Fruit fly (Drosophila melanogaster): ENCODE results near the gene CG11601.

CG11601 gene

DNA sequence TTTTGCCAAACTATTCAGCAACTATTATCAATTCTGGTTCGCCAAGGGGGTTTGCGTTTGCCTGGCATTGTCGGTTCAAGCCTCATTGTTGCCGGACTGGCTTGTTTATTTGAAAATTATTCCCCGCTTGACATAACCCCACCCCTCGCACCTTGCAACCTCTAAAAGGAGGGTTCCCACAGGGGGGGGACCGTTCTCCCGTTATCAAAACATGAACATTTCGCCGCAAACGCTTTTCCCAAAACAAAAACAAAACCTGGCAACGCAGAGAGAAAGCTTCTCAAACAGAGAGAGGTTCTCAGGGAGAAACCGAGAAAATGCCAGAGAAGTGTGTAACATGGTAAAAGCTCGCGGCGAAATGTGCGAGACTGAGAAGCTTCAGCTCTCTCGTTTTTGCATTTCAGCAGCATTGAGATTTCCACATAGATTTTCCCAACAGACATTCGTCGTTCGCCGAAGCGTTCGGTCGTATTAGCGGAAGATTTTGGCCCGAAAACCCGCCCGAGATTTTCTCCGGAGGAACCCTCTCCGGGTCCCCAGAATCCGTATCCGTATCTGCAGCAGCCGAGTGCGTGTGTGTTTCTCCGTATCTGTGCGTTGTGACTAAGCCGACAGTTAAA lies 26.9 kb upstream of the CG11601 start:
- no peak for TF ChIP-seq Hr96 (GFP tag; optimal IDR thresholded peaks at IDR 0.05)
- TF ChIP-seq cnc (optimal IDR thresholded peaks at IDR 0.05): no peak
- no peak for TF ChIP-seq CG7101 (tag; optimal IDR thresholded peaks at IDR 0.05)
- peak; percentile 26 for TF ChIP-seq ovo (GFP tag; optimal IDR thresholded peaks at IDR 0.05)
- TF ChIP-seq bab1 (GFP tag; optimal IDR thresholded peaks at IDR 0.05): no peak
- TF ChIP-seq CG12768 (GFP tag; optimal IDR thresholded peaks at IDR 0.05): peak; percentile 70
- peak; percentile 50 for TF ChIP-seq cic (GFP tag; optimal IDR thresholded peaks at IDR 0.05)
- peak; percentile 47 for TF ChIP-seq kay (GFP tag; ENCODE audit: borderline replicate concordance)
- TF ChIP-seq Mnt (GFP tag; optimal IDR thresholded peaks at IDR 0.05): no peak
- TF ChIP-seq CG33017 (tag; optimal IDR thresholded peaks at IDR 0.05): no peak
- no peak for TF ChIP-seq Clk (GFP tag; optimal IDR thresholded peaks at IDR 0.05)
- no peak for TF ChIP-seq CG11617 (GFP tag; optimal IDR thresholded peaks at IDR 0.05)
- TF ChIP-seq CG5204 (GFP tag; optimal IDR thresholded peaks at IDR 0.05): no peak
- no peak for TF ChIP-seq toe (GFP tag; optimal IDR thresholded peaks at IDR 0.05)
- no peak for TF ChIP-seq CG14711 (tag; optimal IDR thresholded peaks at IDR 0.05)
- TF ChIP-seq tj (GFP tag; optimal IDR thresholded peaks at IDR 0.05): peak; percentile 20
- TF ChIP-seq CG7045 (GFP tag; optimal IDR thresholded peaks at IDR 0.05): no peak
- TF ChIP-seq Crg-1 (GFP tag; optimal IDR thresholded peaks at IDR 0.05): no peak
- no peak for TF ChIP-seq CG1620 (GFP tag; optimal IDR thresholded peaks at IDR 0.05)
- peak; percentile 17 for TF ChIP-seq pad (GFP tag; optimal IDR thresholded peaks at IDR 0.05)

DNA sequence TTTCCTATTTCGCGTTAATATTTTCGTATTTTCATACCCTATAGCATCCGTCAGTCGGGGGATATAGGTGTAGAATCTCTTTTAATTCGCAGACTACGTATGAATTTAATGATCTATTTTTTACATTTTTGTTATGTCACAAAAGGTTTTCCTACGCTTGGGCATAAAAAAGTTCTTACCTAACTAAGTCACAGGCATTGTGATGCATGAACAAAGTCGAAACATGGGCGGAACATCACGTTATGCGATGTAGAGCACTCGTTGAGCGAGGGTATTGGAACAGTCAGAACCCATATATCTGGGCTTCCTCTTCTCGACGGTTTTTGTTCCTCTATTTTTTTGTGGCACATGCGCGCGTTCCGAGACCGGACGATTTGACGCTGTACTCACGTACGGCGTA lies 26.1 kb upstream of the CG11601 start:
- TF ChIP-seq toe (GFP tag; optimal IDR thresholded peaks at IDR 0.05) (peak; percentile 11), CG33017 (tag; optimal IDR thresholded peaks at IDR 0.05) (peak; percentile 7), bab1 (GFP tag; optimal IDR thresholded peaks at IDR 0.05) (peak; percentile 31), CG7101 (tag; optimal IDR thresholded peaks at IDR 0.05) (peak; percentile 21), CG5204 (GFP tag; optimal IDR thresholded peaks at IDR 0.05) (no peak)

- TF ChIP-seq CG1620 (GFP tag; optimal IDR thresholded peaks at IDR 0.05) (no peak), Mnt (GFP tag; optimal IDR thresholded peaks at IDR 0.05) (no peak), Hr96 (GFP tag; optimal IDR thresholded peaks at IDR 0.05) (no peak), cnc (optimal IDR thresholded peaks at IDR 0.05) (no peak)
Measured at dm6 chr2L:308194-308706, 25.2 kb upstream of the CG11601 start.

DNA sequence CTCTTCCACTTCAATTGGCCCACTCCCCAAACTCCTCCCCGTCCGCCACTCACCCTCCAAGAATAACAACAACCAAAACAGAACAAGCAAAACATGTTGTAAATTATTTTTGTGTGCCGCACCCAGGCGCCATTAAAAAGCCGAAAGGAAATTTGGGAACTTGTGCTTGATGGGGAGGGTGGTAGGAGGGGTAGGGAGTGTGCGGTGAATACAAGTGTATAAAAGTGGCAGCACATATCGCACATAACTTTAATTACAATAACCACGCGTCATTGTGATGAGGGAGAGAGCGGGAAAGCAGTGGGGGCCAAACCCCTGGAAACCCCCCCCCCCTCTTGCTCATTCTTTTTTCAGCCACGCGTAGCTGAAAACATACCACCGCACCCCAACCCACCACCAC lies 24.1 kb upstream of the CG11601 start:
- TF ChIP-seq Hr96 (GFP tag; optimal IDR thresholded peaks at IDR 0.05) (no peak), pad (GFP tag; optimal IDR thresholded peaks at IDR 0.05) (no peak), CG33017 (tag; optimal IDR thresholded peaks at IDR 0.05) (no peak), CG1620 (GFP tag; optimal IDR thresholded peaks at IDR 0.05) (no peak)

- TF ChIP-seq pad (GFP tag; optimal IDR thresholded peaks at IDR 0.05): peak; percentile 39
- no peak for TF ChIP-seq CG5204 (GFP tag; optimal IDR thresholded peaks at IDR 0.05)
- TF ChIP-seq ovo (GFP tag; optimal IDR thresholded peaks at IDR 0.05): peak; percentile 41
- peak; percentile 33 for TF ChIP-seq cic (GFP tag; optimal IDR thresholded peaks at IDR 0.05)
Measured at dm6 chr2L:306188-306927, 23.3 kb upstream of the CG11601 start.

DNA sequence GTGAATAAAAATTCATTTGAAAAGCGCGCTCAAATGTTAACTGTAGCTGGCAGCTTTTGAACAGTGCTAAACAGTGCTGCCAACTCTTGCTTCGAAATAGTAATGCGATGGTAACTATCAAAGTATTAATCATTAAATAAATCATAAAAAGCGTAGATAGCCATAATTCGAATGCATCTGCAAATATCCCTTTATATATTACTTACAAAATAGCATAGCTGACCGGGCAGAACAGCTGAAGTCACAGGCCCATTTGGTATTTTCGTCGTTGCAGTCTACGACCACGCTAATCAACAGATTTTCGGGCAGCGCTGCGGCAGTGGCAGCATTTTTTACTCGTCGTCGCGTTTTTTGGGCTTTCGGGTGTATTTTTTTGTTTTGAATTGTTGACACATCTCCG lies 22.6 kb upstream of the CG11601 start, which contains the start of gene Plc21C:
Gene Plc21C (plus strand): TSS at position 290 of the 400 bp plus-strand sequence.
- TF ChIP-seq CG5204 (GFP tag; optimal IDR thresholded peaks at IDR 0.05) (no peak), Mnt (GFP tag; optimal IDR thresholded peaks at IDR 0.05) (peak; percentile 43), toe (GFP tag; optimal IDR thresholded peaks at IDR 0.05) (peak; percentile 79), Hr96 (GFP tag; optimal IDR thresholded peaks at IDR 0.05) (no peak), kay (GFP tag; ENCODE audit: borderline replicate concordance) (no peak), CG14711 (tag; optimal IDR thresholded peaks at IDR 0.05) (peak; percentile 45), ovo (GFP tag; optimal IDR thresholded peaks at IDR 0.05) (peak; percentile 82), cnc (optimal IDR thresholded peaks at IDR 0.05) (no peak), bab1 (GFP tag; optimal IDR thresholded peaks at IDR 0.05) (peak; percentile 75), Clk (GFP tag; optimal IDR thresholded peaks at IDR 0.05) (no peak), pad (GFP tag; optimal IDR thresholded peaks at IDR 0.05) (peak; percentile 28), CG7045 (GFP tag; optimal IDR thresholded peaks at IDR 0.05) (peak; percentile 4), cic (GFP tag; optimal IDR thresholded peaks at IDR 0.05) (peak; percentile 35), CG7101 (tag; optimal IDR thresholded peaks at IDR 0.05) (peak; percentile 16), CG11617 (GFP tag; optimal IDR thresholded peaks at IDR 0.05) (peak; percentile 24), CG33017 (tag; optimal IDR thresholded peaks at IDR 0.05) (peak; percentile 45), tj (GFP tag; optimal IDR thresholded peaks at IDR 0.05) (no peak), CG1620 (GFP tag; optimal IDR thresholded peaks at IDR 0.05) (peak; percentile 74), CG12768 (GFP tag; optimal IDR thresholded peaks at IDR 0.05) (no peak), Crg-1 (GFP tag; optimal IDR thresholded peaks at IDR 0.05) (peak; percentile 22)

- TF ChIP-seq pad (GFP tag; optimal IDR thresholded peaks at IDR 0.05) (no peak), tj (GFP tag; optimal IDR thresholded peaks at IDR 0.05) (peak; percentile 92)
Measured at dm6 chr2L:305198-305597, 22.1 kb upstream of the CG11601 start.

All from whole organism, adult.